Worm (Caenorhabditis elegans) whole organism, L1 larva: ENCODE data around the gene mdt-15.
A peak's percentile ranks its signal among the peaks of the same experiment; 100 is the strongest.

Source experiments
- C04F5.9 ChIP-seq: sonication (generic microtip); optimal IDR thresholded peaks from 2 replicates; lab custom pipeline; 2016; ENCODE audit warnings: missing genetic modification characterization, missing compliant biosample characterization
- C16A3.4 ChIP-seq: fragments of 150-350 bp; optimal IDR thresholded peaks from 2 replicates; lab custom pipeline; 2014; ENCODE audit warnings: missing biosample characterization, missing genetic modification characterization
- C34B4.2 ChIP-seq: sonication (generic microtip); optimal IDR thresholded peaks from 2 replicates; lab custom pipeline; 2017; ENCODE audit warnings: mild to moderate bottlenecking, missing genetic modification characterization, missing compliant biosample characterization
- aha-1 ChIP-seq: fragments of 150-350 bp; optimal IDR thresholded peaks from 2 replicates; lab custom pipeline; 2014; ENCODE audit warnings: missing biosample characterization, missing genetic modification characterization
- aly-2 ChIP-seq: fragments of 150-350 bp; optimal IDR thresholded peaks from 2 replicates; lab custom pipeline; 2014; ENCODE audit warnings: missing biosample characterization, missing genetic modification characterization
- ama-1 ChIP-seq: fragments of 150-350 bp; optimal IDR thresholded peaks from 2 replicates; lab custom pipeline; 2014
- blmp-1 ChIP-seq: fragments of 150-350 bp; optimal IDR thresholded peaks from 2 replicates; lab custom pipeline; 2014; ENCODE audit warnings: missing biosample characterization, missing genetic modification characterization
- ceh-82 ChIP-seq, 3 experiments: fragments of 150-350 bp in 1 of 3; sonication (generic microtip) in 2 of 3; optimal IDR thresholded peaks; 2 replicates each; lab custom pipeline; 2014 to 2017; ENCODE audit warnings: missing biosample characterization in 3 of 3, missing genetic modification characterization in 3 of 3
- ceh-88 ChIP-seq: fragments of 200-800 bp; sonication (Bioruptor generic); IDR thresholded peaks from 2 replicates; pipeline ENCODE4 v1.3.6; 2022; ENCODE audit warnings: missing genetic modification characterization, missing compliant biosample characterization
- ceh-90 ChIP-seq: sonication (generic microtip); optimal IDR thresholded peaks from 2 replicates; lab custom pipeline; 2016; ENCODE audit warnings: missing genetic modification characterization, missing compliant biosample characterization
- efl-1 ChIP-seq, 4 experiments: fragments of 150-350 bp; optimal IDR thresholded peaks in 3 of 4; peaks in 1 of 4; 1 replicate in 1 of 4; 2 replicates in 3 of 4; lab custom pipeline; 2014; ENCODE audit warnings: missing biosample characterization in 2 of 4, missing genetic modification characterization in 2 of 4, missing genetic modification reagents in 2 of 4
- egl-13 ChIP-seq: sonication (generic microtip); optimal IDR thresholded peaks from 2 replicates; lab custom pipeline; 2016; ENCODE audit warnings: missing genotype, missing genetic modification reagents, missing genetic modification characterization, missing compliant biosample characterization
- egl-27 ChIP-seq, 2 experiments: fragments of 150-350 bp in 1 of 2; sonication (generic microtip); optimal IDR thresholded peaks; 3 replicates each; lab custom pipeline; 2017 to 2018; ENCODE audit warnings: missing biosample characterization in 2 of 2, missing genetic modification characterization in 2 of 2, missing genetic modification reagents in 2 of 2
- elt-3 ChIP-seq, 6 experiments: fragments of 150-350 bp in 1 of 6; sonication (generic microtip); optimal IDR thresholded peaks; 2 replicates each; lab custom pipeline; 2017 to 2018; ENCODE audit warnings: missing biosample characterization in 6 of 6, missing genetic modification characterization in 6 of 6, inconsistent platforms in 1 of 6
- ets-5 ChIP-seq: fragments of 200-800 bp; sonication (Bioruptor generic); IDR thresholded peaks from 2 replicates; pipeline ENCODE4 v1.3.6; 2022; ENCODE audit warnings: missing genetic modification characterization, missing compliant biosample characterization
- fkh-10 ChIP-seq: sonication (generic microtip); optimal IDR thresholded peaks from 2 replicates; lab custom pipeline; 2017; ENCODE audit warnings: missing biosample characterization, missing genetic modification reagents, missing genetic modification characterization
- fkh-4 ChIP-seq: sonication (generic microtip); optimal IDR thresholded peaks from 2 replicates; lab custom pipeline; 2016; ENCODE audit warnings: missing compliant biosample characterization, missing genetic modification characterization, borderline replicate concordance
- fkh-8 ChIP-seq: sonication (generic microtip); optimal IDR thresholded peaks from 2 replicates; lab custom pipeline; 2016; ENCODE audit warnings: mild to moderate bottlenecking, missing genetic modification characterization, missing compliant biosample characterization
- fos-1 ChIP-seq: fragments of 150-350 bp; optimal IDR thresholded peaks from 2 replicates; lab custom pipeline; 2014; ENCODE audit warnings: missing biosample characterization, missing genetic modification characterization
- grh-1 ChIP-seq: fragments of 200-800 bp; sonication (Bioruptor generic); IDR thresholded peaks from 2 replicates; pipeline ENCODE4 v1.3.6; 2022; ENCODE audit warnings: missing genetic modification reagents, missing genetic modification characterization, missing compliant biosample characterization
- hlh-17 ChIP-seq: fragments of 200-800 bp; sonication (Bioruptor generic); optimal IDR thresholded peaks from 2 replicates; lab custom pipeline; 2018; ENCODE audit warnings: missing genetic modification characterization, mild to moderate bottlenecking, missing compliant biosample characterization, moderate library complexity, borderline replicate concordance
- lin-14 ChIP-seq: fragments of 200-800 bp; sonication (Bioruptor generic); optimal IDR thresholded peaks from 2 replicates; lab custom pipeline; 2018; ENCODE audit warnings: mild to moderate bottlenecking, missing genetic modification characterization, moderate library complexity, missing compliant biosample characterization
- lin-35 ChIP-seq, 2 experiments: fragments of 150-350 bp; optimal IDR thresholded peaks; 2 replicates each; lab custom pipeline; 2014; ENCODE audit warnings: missing biosample characterization in 2 of 2, missing genetic modification characterization in 2 of 2, missing genetic modification reagents in 2 of 2
- lin-39 ChIP-seq: fragments of 150-350 bp; optimal IDR thresholded peaks from 2 replicates; lab custom pipeline; 2014; ENCODE audit warnings: missing biosample characterization, missing genetic modification reagents, missing genetic modification characterization
- lir-3 ChIP-seq: sonication (generic microtip); optimal IDR thresholded peaks from 2 replicates; lab custom pipeline; 2016; ENCODE audit warnings: mild to moderate bottlenecking, missing genetic modification characterization, moderate library complexity, missing compliant biosample characterization; ENCODE audit not compliant: poor library complexity
- mdl-1 ChIP-seq, 2 experiments: fragments of 150-350 bp; optimal IDR thresholded peaks; 2 replicates each; lab custom pipeline; 2014 to 2017; ENCODE audit warnings: missing biosample characterization in 2 of 2, missing genetic modification characterization in 2 of 2, inconsistent platforms in 1 of 2
- nhr-11 ChIP-seq: fragments of 150-350 bp; optimal IDR thresholded peaks from 2 replicates; lab custom pipeline; 2014; ENCODE audit warnings: missing biosample characterization, missing genetic modification characterization
- nhr-20 ChIP-seq: sonication (generic microtip); optimal IDR thresholded peaks from 2 replicates; lab custom pipeline; 2016; ENCODE audit warnings: mild to moderate bottlenecking, missing genetic modification characterization, missing compliant biosample characterization
- nhr-237 ChIP-seq: fragments of 150-350 bp; optimal IDR thresholded peaks from 2 replicates; lab custom pipeline; 2014; ENCODE audit warnings: missing biosample characterization, missing genetic modification characterization
- nhr-47 ChIP-seq: sonication (generic microtip); optimal IDR thresholded peaks from 2 replicates; lab custom pipeline; 2016; ENCODE audit warnings: mild to moderate bottlenecking, missing genetic modification characterization, moderate library complexity, missing compliant biosample characterization
- nhr-71 ChIP-seq: sonication (generic microtip); optimal IDR thresholded peaks from 2 replicates; lab custom pipeline; 2016; ENCODE audit warnings: mild to moderate bottlenecking, missing genetic modification characterization, moderate library complexity, missing compliant biosample characterization
- nhr-77 ChIP-seq: fragments of 150-350 bp; optimal IDR thresholded peaks from 2 replicates; lab custom pipeline; 2014; ENCODE audit warnings: missing biosample characterization, missing genetic modification characterization
- nhr-85 ChIP-seq: sonication (generic microtip); peaks from one replicate; lab custom pipeline; 2016; ENCODE audit warnings: missing genetic modification characterization, inconsistent platforms, missing compliant biosample characterization
- nhr-90 ChIP-seq: sonication (generic microtip); optimal IDR thresholded peaks from 2 replicates; lab custom pipeline; 2016; ENCODE audit warnings: mild to moderate bottlenecking, missing genetic modification characterization, missing compliant biosample characterization; ENCODE audit not compliant: poor library complexity
- pax-3 ChIP-seq: fragments of 200-800 bp; sonication (Bioruptor generic); optimal IDR thresholded peaks from 2 replicates; lab custom pipeline; 2018; ENCODE audit warnings: mild to moderate bottlenecking, missing genetic modification characterization, moderate library complexity, missing compliant biosample characterization
- pqm-1 ChIP-seq: sonication (generic microtip); optimal IDR thresholded peaks from 3 replicates; lab custom pipeline; 2017; ENCODE audit warnings: missing biosample characterization, missing genetic modification characterization
- rnt-1 ChIP-seq: sonication (generic microtip); optimal IDR thresholded peaks from 2 replicates; lab custom pipeline; 2016; ENCODE audit warnings: mild to moderate bottlenecking, missing genetic modification characterization, moderate library complexity, missing compliant biosample characterization
- snpc-4 ChIP-seq: fragments of 150-350 bp; optimal IDR thresholded peaks from 2 replicates; lab custom pipeline; 2014; ENCODE audit warnings: missing biosample characterization, missing genetic modification characterization
- sox-4 ChIP-seq: sonication (generic microtip); optimal IDR thresholded peaks from 2 replicates; lab custom pipeline; 2016; ENCODE audit warnings: missing genetic modification characterization, missing compliant biosample characterization
- sptf-1 ChIP-seq: fragments of 150-350 bp; optimal IDR thresholded peaks from 2 replicates; lab custom pipeline; 2014; ENCODE audit warnings: missing biosample characterization, missing genetic modification characterization
- tlp-1 ChIP-seq: fragments of 150-350 bp; optimal IDR thresholded peaks from 2 replicates; lab custom pipeline; 2014; ENCODE audit warnings: missing biosample characterization, missing genetic modification characterization
- unc-62 ChIP-seq: fragments of 150-350 bp; optimal IDR thresholded peaks from 2 replicates; lab custom pipeline; 2014; ENCODE audit warnings: missing biosample characterization, missing genetic modification reagents, missing genetic modification characterization
- vab-15 ChIP-seq: sonication (generic microtip); optimal IDR thresholded peaks from 2 replicates; lab custom pipeline; 2017; ENCODE audit warnings: missing genotype, mild to moderate bottlenecking, missing genetic modification characterization, missing compliant biosample characterization
- zag-1 ChIP-seq: fragments of 150-350 bp; optimal IDR thresholded peaks from 2 replicates; lab custom pipeline; 2014; ENCODE audit warnings: missing biosample characterization, missing genetic modification characterization
- zip-4 ChIP-seq: fragments of 200-800 bp; sonication (Bioruptor generic); optimal IDR thresholded peaks from 2 replicates; lab custom pipeline; 2018; ENCODE audit warnings: mild to moderate bottlenecking, missing genetic modification characterization, moderate library complexity, missing compliant biosample characterization
- ztf-11 ChIP-seq, 2 experiments: sonication (generic microtip); optimal IDR thresholded peaks; 2 replicates each; lab custom pipeline; 2016 to 2017; ENCODE audit warnings: missing genetic modification characterization in 2 of 2, missing biosample characterization in 1 of 2, missing compliant biosample characterization in 1 of 2

The mdt-15 gene

DNA sequence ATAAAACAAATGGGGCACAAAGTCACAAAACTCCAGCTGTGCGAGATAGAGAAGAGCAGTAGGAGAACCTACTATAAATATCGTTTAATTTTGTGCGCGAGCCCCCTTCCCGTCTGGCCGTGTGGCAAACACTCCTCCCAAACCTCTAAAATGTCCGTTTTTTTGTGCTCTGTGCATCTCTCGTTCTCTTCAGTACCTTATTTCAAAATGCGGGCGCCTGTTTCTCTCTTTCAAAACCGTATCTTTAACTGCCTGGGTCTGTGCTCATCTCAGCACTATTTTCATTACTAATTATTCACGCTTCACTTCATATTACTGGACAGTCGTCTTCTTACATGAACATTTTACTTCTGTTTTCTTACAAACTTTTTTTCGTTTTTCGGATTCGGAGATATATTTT is 23.5 kb downstream of the mdt-15 start:
- no peak for TF ChIP-seq nhr-11 (tag; lab: Kevin White, UChicago)
- peak; percentile 14 for TF ChIP-seq nhr-85
- TF ChIP-seq egl-13 (tag; lab: Kevin White, UChicago), result no peak
- TF ChIP-seq lin-14 (GFP tag; lab: Kevin White, UChicago), result peak; percentile 14

DNA sequence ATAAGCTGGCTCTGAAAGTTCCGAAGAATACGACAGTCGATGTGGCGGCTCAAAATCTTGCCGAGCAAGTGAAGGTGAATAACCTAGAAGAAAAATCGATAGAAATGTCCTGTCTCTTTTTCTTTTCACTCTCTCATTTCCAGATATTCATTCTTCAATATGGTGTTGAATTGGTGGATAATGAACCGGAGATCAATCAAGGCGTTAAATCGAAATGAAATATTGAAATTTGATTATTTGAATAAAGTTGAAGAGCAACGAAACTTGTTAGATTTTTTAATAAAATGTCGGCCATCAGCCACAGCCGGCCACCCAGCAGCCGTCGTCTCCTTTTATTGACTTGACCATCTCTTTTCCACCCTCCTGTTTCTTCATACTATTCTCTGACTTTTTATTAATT is 26.8 kb downstream of the mdt-15 start, which contains the start of gene R12B2.2:
Gene R12B2.2 (plus strand): TSS at position 301 of the 400 bp plus-strand sequence.
- TF ChIP-seq pqm-1, result no peak
- no peak for TF ChIP-seq C16A3.4
- TF ChIP-seq lir-3 (tag; lab: Kevin White, UChicago), result no peak
- TF ChIP-seq blmp-1 (tag; lab: Kevin White, UChicago), result no peak
- no peak for TF ChIP-seq tlp-1 (tag; lab: Kevin White, UChicago)
- TF ChIP-seq hlh-17 (GFP tag; lab: Kevin White, UChicago), result no peak
- no peak for TF ChIP-seq egl-13 (tag; lab: Kevin White, UChicago)
- TF ChIP-seq fos-1 (tag; lab: Kevin White, UChicago), result no peak

DNA sequence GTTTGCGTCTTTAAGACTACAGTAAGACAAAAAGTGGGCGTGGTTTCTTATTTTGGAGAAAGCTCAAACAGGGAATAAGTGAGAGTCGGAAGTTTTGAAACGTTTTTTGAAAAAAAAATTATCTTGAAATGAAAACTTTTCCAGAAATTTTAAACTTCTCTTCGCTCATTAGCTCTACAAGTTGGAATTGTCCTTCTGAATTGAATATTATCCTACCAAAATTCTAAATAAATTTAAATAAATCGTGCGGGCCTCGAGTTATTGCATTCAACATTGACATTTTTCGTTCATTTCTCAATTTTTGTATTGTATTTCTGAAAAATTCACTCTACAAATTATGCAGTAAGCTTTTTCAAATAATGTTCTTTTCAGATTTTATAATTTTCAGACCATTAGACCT is 28.3 kb downstream of the mdt-15 start, which contains the start of gene R12B2.3:
Gene R12B2.3 (plus strand): TSS at position 301 of the 400 bp plus-strand sequence.
- TF ChIP-seq aha-1, result no peak
- TF ChIP-seq nhr-90 (tag; lab: Kevin White, UChicago), result no peak
- TF ChIP-seq lin-35 (GFP tag; optimal IDR thresholded peaks at IDR 0.05; lab: Kevin White, UChicago), result no peak

DNA sequence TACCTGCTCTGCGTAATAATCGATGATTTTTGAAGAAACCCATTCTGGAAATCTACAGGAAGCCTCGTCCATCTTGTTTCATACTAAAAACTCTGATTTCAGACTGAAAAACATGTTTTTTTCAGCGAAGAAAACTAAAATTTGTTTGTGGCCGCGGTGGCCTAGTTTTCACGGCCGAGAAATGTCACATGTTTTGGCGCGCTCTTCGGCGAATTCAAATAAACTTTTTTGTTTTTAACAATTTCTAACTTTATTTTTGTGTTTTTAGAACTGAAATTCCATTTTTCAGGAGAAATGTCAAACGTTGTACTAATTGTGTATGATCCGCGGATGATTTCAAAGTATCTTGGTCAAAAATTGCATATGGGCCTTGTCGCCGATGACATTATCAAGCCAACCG is 30.6 kb downstream of the mdt-15 start, which contains the start of the genes polq-1 and him-10:
Gene polq-1 (minus strand): TSS at position 190 of the 400 bp plus-strand sequence.
Gene him-10 (plus strand): TSS at position 290 of the 400 bp plus-strand sequence.
- TF ChIP-seq pax-3 (tag; lab: Kevin White, UChicago) (no peak), vab-15 (no peak), ceh-90 (tag; lab: Kevin White, UChicago) (peak; percentile 59), zip-4 (GFP tag; lab: Kevin White, UChicago) (no peak), efl-1 (optimal IDR thresholded peaks at IDR 0.05; lab: Kevin White, UChicago) (peak; percentile 53 to 79), efl-1 (GFP tag; optimal IDR thresholded peaks at IDR 0.05 in 1 of 2; lab: Kevin White, UChicago) (peak; percentile 87 to 98), nhr-71 (peak; percentile 14), ceh-82 (tag; optimal IDR thresholded peaks at IDR 0.05; lab: Kevin White, UChicago) (peak in 1 of 3 experiments; percentile 14), tlp-1 (tag; lab: Kevin White, UChicago) (no peak), fkh-4 (tag; lab: Kevin White, UChicago) (peak; percentile 9), sptf-1 (tag; lab: Kevin White, UChicago) (no peak), aly-2 (tag; lab: Kevin White, UChicago) (no peak), unc-62 (GFP tag; lab: Kevin White, UChicago) (no peak), snpc-4 (tag; lab: Kevin White, UChicago) (peak; percentile 6), nhr-20 (tag; lab: Kevin White, UChicago) (no peak), ama-1 (lab: Kevin White, UChicago) (no peak), nhr-47 (no peak), ztf-11 (tag; optimal IDR thresholded peaks at IDR 0.05; lab: Kevin White, UChicago) (peak in 1 of 2 experiments; percentile 1), fos-1 (tag; lab: Kevin White, UChicago) (no peak), mdl-1 (tag; optimal IDR thresholded peaks at IDR 0.05; lab: Kevin White, UChicago) (no peak), lin-39 (tag; lab: Kevin White, UChicago) (no peak), rnt-1 (tag; lab: Kevin White, UChicago) (peak; percentile 80), C34B4.2 (tag; lab: Kevin White, UChicago) (no peak), sox-4 (no peak), C04F5.9 (tag; lab: Kevin White, UChicago) (no peak), fkh-10 (GFP tag; lab: Kevin White, UChicago) (no peak), egl-13 (tag; lab: Kevin White, UChicago) (no peak), elt-3 (tag; optimal IDR thresholded peaks at IDR 0.05; lab: Kevin White, UChicago) (no peak), grh-1 (GFP tag; lab: Robert Waterston, UW) (no peak), ceh-88 (GFP tag; lab: Robert Waterston, UW) (no peak), blmp-1 (tag; lab: Kevin White, UChicago) (peak; percentile 16), fkh-8 (tag; lab: Kevin White, UChicago) (peak; percentile 1), nhr-77 (tag; lab: Kevin White, UChicago) (no peak), zag-1 (tag; lab: Kevin White, UChicago) (no peak), nhr-237 (tag; lab: Kevin White, UChicago) (no peak), nhr-90 (tag; lab: Kevin White, UChicago) (no peak), ets-5 (no peak), egl-27 (tag; optimal IDR thresholded peaks at IDR 0.05; lab: Kevin White, UChicago) (no peak)
